Worm (Caenorhabditis elegans) whole organism, L3 larva: ENCODE measurements around the gene C30F2.4.

ENCODE experiments used
- ZK546.5 ChIP-seq: sonication (generic microtip); optimal IDR thresholded peaks from 2 replicates; lab custom pipeline; 2017; ENCODE audit warnings: missing biosample characterization, missing genetic modification characterization
- nhr-25 ChIP-seq: sonication (generic microtip); optimal IDR thresholded peaks from 2 replicates; lab custom pipeline; 2017; ENCODE audit warnings: missing biosample characterization, missing genetic modification characterization
- nhr-76 ChIP-seq: fragments of 150-350 bp; sonication (generic microtip); optimal IDR thresholded peaks from 5 replicates; lab custom pipeline; 2014; ENCODE audit warnings: missing biosample characterization, missing genetic modification characterization
- nhr-77 ChIP-seq: fragments of 150-350 bp; optimal IDR thresholded peaks from 2 replicates; lab custom pipeline; 2014; ENCODE audit warnings: missing biosample characterization, missing genetic modification characterization

DNA sequence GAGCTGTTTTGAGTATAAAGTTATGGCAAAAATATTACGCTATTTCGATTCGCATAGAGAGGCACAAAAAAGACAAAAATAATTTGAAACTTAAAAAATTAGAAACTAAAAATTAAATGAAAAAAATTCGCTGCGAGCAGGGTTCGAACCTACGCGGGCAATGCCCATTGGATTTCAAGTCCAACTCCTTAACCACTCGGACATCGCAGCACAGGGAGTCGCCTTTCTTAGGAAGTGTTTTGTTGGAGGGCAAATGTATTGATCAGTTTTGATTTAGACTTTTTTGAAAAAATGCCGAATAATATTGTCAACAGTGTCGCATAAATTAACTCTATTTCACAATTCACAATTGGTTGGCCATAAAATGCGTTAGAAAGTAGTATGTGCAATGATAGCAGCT lies 33.9 kb downstream of the C30F2.4 start:
- no peak for TF ChIP-seq nhr-76 (tag; lab: Kevin White, UChicago)
- TF ChIP-seq nhr-77 (tag; lab: Kevin White, UChicago) = no peak
- TF ChIP-seq nhr-25 = no peak
- TF ChIP-seq ZK546.5 (tag; lab: Kevin White, UChicago) = no peak
